Fruit fly (Drosophila melanogaster) whole organism, embryonic: ENCODE measurements around the gene CG6048.
A peak's percentile ranks its signal among the peaks of the same experiment; 100 is the strongest.

Source experiments
- Ada2b ChIP-seq: fragments of 200-800 bp; sonication (Bioruptor generic); IDR thresholded peaks from 2 replicates; pipeline ENCODE4 v1.3.6; 2022; ENCODE audit warnings: missing biosample characterization, missing genetic modification characterization
- Atf-2 ChIP-seq: fragments of 200-800 bp; sonication (Bioruptor generic); optimal IDR thresholded peaks from 2 replicates; lab custom pipeline; 2016; ENCODE audit warnings: missing biosample characterization, missing genetic modification characterization
- CG10321 ChIP-seq: fragments of 200-800 bp; sonication (Bioruptor generic); IDR thresholded peaks from 2 replicates; pipeline ENCODE4 v1.3.6; 2022; ENCODE audit warnings: missing biosample characterization, missing genetic modification characterization
- CG11504 ChIP-seq: fragments of 200-800 bp; sonication (Bioruptor generic); optimal IDR thresholded peaks from 3 replicates; lab custom pipeline; 2019; ENCODE audit warnings: missing biosample characterization, mild to moderate bottlenecking, missing genetic modification characterization, moderate library complexity
- CG12155 ChIP-seq: fragments of 200-800 bp; sonication (Bioruptor generic); optimal IDR thresholded peaks from 3 replicates; lab custom pipeline; 2016; ENCODE audit warnings: missing biosample characterization, missing genetic modification characterization
- CG1233 ChIP-seq: fragments of 200-800 bp; sonication (Bioruptor generic); optimal IDR thresholded peaks from 4 replicates; lab custom pipeline; 2018; ENCODE audit warnings: missing biosample characterization, mild to moderate bottlenecking, missing genetic modification characterization
- CG12391 ChIP-seq: fragments of 200-800 bp; sonication (Bioruptor generic); optimal IDR thresholded peaks from 3 replicates; lab custom pipeline; 2018; ENCODE audit warnings: missing biosample characterization, mild to moderate bottlenecking, missing genetic modification characterization, moderate library complexity
- CG12942 ChIP-seq: fragments of 200-800 bp; sonication (Bioruptor generic); optimal IDR thresholded peaks from 3 replicates; lab custom pipeline; 2016; ENCODE audit warnings: missing biosample characterization, missing genetic modification characterization
- CG14667 ChIP-seq: fragments of 200-800 bp; sonication (Bioruptor generic); IDR thresholded peaks from 2 replicates; pipeline ENCODE4 v1.3.6; 2022; ENCODE audit warnings: missing biosample characterization, missing genetic modification characterization
- CG17568 ChIP-seq: fragments of 200-800 bp; sonication (Bioruptor generic); optimal IDR thresholded peaks from 2 replicates; lab custom pipeline; 2018; ENCODE audit warnings: missing biosample characterization, mild to moderate bottlenecking, missing genetic modification characterization, moderate library complexity
- CG17829 ChIP-seq: fragments of 200-800 bp; optimal IDR thresholded peaks from 2 replicates; lab custom pipeline; 2019; ENCODE audit warnings: missing biosample characterization, mild to moderate bottlenecking, missing genetic modification characterization, moderate library complexity
- CG4730 ChIP-seq: fragments of 200-800 bp; sonication (Bioruptor generic); IDR thresholded peaks from 2 replicates; pipeline ENCODE4 v1.3.6; 2022; ENCODE audit warnings: missing biosample characterization, missing genetic modification characterization
- Deaf1 ChIP-seq: fragments of 200-800 bp; optimal IDR thresholded peaks from 3 replicates; lab custom pipeline; 2019; ENCODE audit warnings: missing biosample characterization, mild to moderate bottlenecking, missing genetic modification characterization, moderate library complexity
- Dp ChIP-seq: fragments of 200-800 bp; sonication (Bioruptor generic); optimal IDR thresholded peaks from 2 replicates; lab custom pipeline; 2018; ENCODE audit warnings: missing biosample characterization, mild to moderate bottlenecking, missing genetic modification characterization, moderate library complexity
- Dref ChIP-seq: fragments of 200-800 bp; sonication (Bioruptor generic); IDR thresholded peaks from 2 replicates; pipeline ENCODE4 v1.3.6; 2022; ENCODE audit warnings: missing biosample characterization, missing genetic modification characterization
- Fer1 ChIP-seq: fragments of 200-800 bp; sonication (Bioruptor generic); optimal IDR thresholded peaks from 2 replicates; lab custom pipeline; 2017; ENCODE audit warnings: missing biosample characterization, mild to moderate bottlenecking, missing genetic modification characterization
- HHEX ChIP-seq: fragments of 200-800 bp; sonication (Bioruptor generic); optimal IDR thresholded peaks from 3 replicates; lab custom pipeline; 2017; ENCODE audit warnings: missing biosample characterization, mild to moderate bottlenecking, missing genetic modification characterization, missing genetic modification reagents
- HLH54F ChIP-seq: fragments of 200-800 bp; sonication (Bioruptor generic); optimal IDR thresholded peaks from 3 replicates; lab custom pipeline; 2016; ENCODE audit warnings: missing biosample characterization, missing genetic modification characterization
- NC2α ChIP-seq: fragments of 200-800 bp; sonication (Bioruptor generic); optimal IDR thresholded peaks from 2 replicates; lab custom pipeline; 2016; ENCODE audit warnings: missing biosample characterization, missing genetic modification characterization
- Nf-YB ChIP-seq: fragments of 200-800 bp; sonication (Bioruptor generic); optimal IDR thresholded peaks from 3 replicates; lab custom pipeline; 2019; ENCODE audit warnings: missing biosample characterization, mild to moderate bottlenecking, missing genetic modification characterization, moderate library complexity
- NfI ChIP-seq: fragments of 200-800 bp; sonication (Bioruptor generic); optimal IDR thresholded peaks from 3 replicates; lab custom pipeline; 2018; ENCODE audit warnings: missing biosample characterization, mild to moderate bottlenecking, missing genetic modification characterization, moderate library complexity
- Oli ChIP-seq: fragments of 200-800 bp; sonication (Bioruptor generic); optimal IDR thresholded peaks from 2 replicates; lab custom pipeline; 2018; ENCODE audit warnings: missing biosample characterization, mild to moderate bottlenecking, missing genetic modification characterization, moderate library complexity
- Pdp1 ChIP-seq, 2 experiments: fragments of 200-800 bp; sonication (Bioruptor generic); optimal IDR thresholded peaks; 3 replicates each; lab custom pipeline; 2016; ENCODE audit warnings: missing biosample characterization in 2 of 2, missing genetic modification characterization in 2 of 2, mild to moderate bottlenecking in 1 of 2, moderate library complexity in 1 of 2
- Taf1 ChIP-seq: fragments of 200-800 bp; sonication (Bioruptor generic); IDR thresholded peaks from 2 replicates; pipeline ENCODE4 v1.3.6; 2022; ENCODE audit warnings: missing biosample characterization, missing genetic modification characterization
- abd-A ChIP-seq: fragments of 200-800 bp; sonication (Bioruptor generic); optimal IDR thresholded peaks from 3 replicates; lab custom pipeline; 2019; ENCODE audit warnings: missing biosample characterization, mild to moderate bottlenecking, missing genetic modification characterization, moderate library complexity
- bab2 ChIP-seq: fragments of 200-800 bp; sonication (Bioruptor generic); optimal IDR thresholded peaks from 2 replicates; lab custom pipeline; 2016; ENCODE audit warnings: missing biosample characterization, missing genetic modification characterization
- bowl ChIP-seq: fragments of 200-800 bp; sonication (Bioruptor generic); IDR thresholded peaks from 2 replicates; pipeline ENCODE4 v1.3.6; 2022; ENCODE audit warnings: missing biosample characterization, missing genetic modification characterization
- cas ChIP-seq: fragments of 200-800 bp; sonication (Bioruptor generic); IDR thresholded peaks from 2 replicates; pipeline ENCODE4 v1.3.6; 2022; ENCODE audit warnings: missing biosample characterization, missing genetic modification characterization
- cato ChIP-seq: fragments of 200-800 bp; sonication (Bioruptor generic); optimal IDR thresholded peaks from 2 replicates; lab custom pipeline; 2016; ENCODE audit warnings: missing biosample characterization, missing genetic modification characterization, borderline replicate concordance
- croc ChIP-seq: fragments of 200-800 bp; sonication (Bioruptor generic); conservative IDR thresholded peaks from 3 replicates; pipeline ENCODE4 v1.3.6; 2022; ENCODE audit warnings: missing biosample characterization, missing genetic modification characterization
- da ChIP-seq: fragments of 200-800 bp; sonication (Bioruptor generic); optimal IDR thresholded peaks from 2 replicates; lab custom pipeline; 2016; ENCODE audit warnings: missing biosample characterization, missing genetic modification characterization
- dati ChIP-seq: fragments of 200-800 bp; sonication (Bioruptor generic); IDR thresholded peaks from 2 replicates; pipeline ENCODE4 v1.3.6; 2022; ENCODE audit warnings: missing biosample characterization, missing genetic modification characterization
- ftz-f1 ChIP-seq: fragments of 200-800 bp; sonication (Bioruptor generic); optimal IDR thresholded peaks from 2 replicates; lab custom pipeline; 2016; ENCODE audit warnings: missing biosample characterization, missing genetic modification characterization
- fu2 ChIP-seq: fragments of 200-800 bp; sonication (Bioruptor generic); optimal IDR thresholded peaks from 2 replicates; lab custom pipeline; 2016; ENCODE audit warnings: missing biosample characterization, missing genetic modification characterization
- gcm2 ChIP-seq: fragments of 200-800 bp; sonication (Bioruptor generic); optimal IDR thresholded peaks from 2 replicates; lab custom pipeline; 2016; ENCODE audit warnings: missing biosample characterization, missing genetic modification characterization
- grn ChIP-seq: fragments of 200-800 bp; sonication (Bioruptor generic); optimal IDR thresholded peaks from 3 replicates; lab custom pipeline; 2017; ENCODE audit warnings: missing biosample characterization, missing genetic modification characterization
- hth ChIP-seq: fragments of >200 bp; optimal IDR thresholded peaks from 2 replicates; lab custom pipeline; 2017; ENCODE audit warnings: inconsistent platforms
- lov ChIP-seq, 2 experiments: fragments of 200-800 bp in 1 of 2; fragments of >200 bp in 1 of 2; sonication (Bioruptor generic) in 1 of 2; IDR thresholded peaks in 1 of 2; optimal IDR thresholded peaks in 1 of 2; 2 replicates in 1 of 2; 3 replicates in 1 of 2; pipeline versions ENCODE4 v1.3.6 to Lab custom; 2017 to 2022; ENCODE audit warnings: missing biosample characterization in 1 of 2, missing genetic modification characterization in 1 of 2
- oc ChIP-seq: fragments of 200-800 bp; sonication (Bioruptor generic); optimal IDR thresholded peaks from 2 replicates; lab custom pipeline; 2018; ENCODE audit warnings: missing biosample characterization, mild to moderate bottlenecking, missing genetic modification characterization, moderate library complexity
- prd ChIP-seq, 3 experiments: fragments of >200 bp in 2 of 3; fragments of 200-800 bp in 1 of 3; sonication (Bioruptor generic) in 1 of 3; optimal IDR thresholded peaks in 2 of 3; IDR thresholded peaks in 1 of 3; 2 replicates in 2 of 3; 3 replicates in 1 of 3; pipeline versions ENCODE4 v1.3.6 to Lab custom; 2017 to 2022; ENCODE audit warnings: missing biosample characterization in 1 of 3, missing genetic modification characterization in 1 of 3
- psq ChIP-seq: fragments of 200-800 bp; sonication (Bioruptor generic); optimal IDR thresholded peaks from 2 replicates; lab custom pipeline; 2017; ENCODE audit warnings: missing biosample characterization, missing genetic modification characterization
- ranshi ChIP-seq: fragments of 200-800 bp; sonication (Bioruptor generic); IDR thresholded peaks from 2 replicates; pipeline ENCODE4 v1.3.6; 2022; ENCODE audit warnings: missing biosample characterization, missing genetic modification characterization
- rib ChIP-seq: fragments of 200-800 bp; sonication (Bioruptor generic); IDR thresholded peaks from 2 replicates; pipeline ENCODE4 v1.3.6; 2022; ENCODE audit warnings: missing biosample characterization, missing genetic modification characterization
- schlank ChIP-seq: fragments of 200-800 bp; sonication (Bioruptor generic); optimal IDR thresholded peaks from 2 replicates; lab custom pipeline; 2018; ENCODE audit warnings: missing biosample characterization, mild to moderate bottlenecking, missing genetic modification characterization
- seq ChIP-seq: fragments of 200-800 bp; sonication (Bioruptor generic); IDR thresholded peaks from 2 replicates; pipeline ENCODE4 v1.3.6; 2022; ENCODE audit warnings: missing biosample characterization, missing genetic modification characterization
- sisA ChIP-seq: fragments of 200-800 bp; sonication (Bioruptor generic); IDR thresholded peaks from 2 replicates; pipeline ENCODE4 v1.3.6; 2022; ENCODE audit warnings: missing biosample characterization, missing genetic modification characterization
- slbo ChIP-seq: fragments of 200-800 bp; sonication (Bioruptor generic); IDR thresholded peaks from 2 replicates; pipeline ENCODE4 v1.3.6; 2022; ENCODE audit warnings: missing biosample characterization, missing genetic modification characterization
- so ChIP-seq: fragments of 200-800 bp; sonication (Bioruptor generic); IDR thresholded peaks from 3 replicates; pipeline ENCODE4 v1.3.6; 2022; ENCODE audit warnings: missing biosample characterization, missing genetic modification characterization
- unpg ChIP-seq: fragments of 200-800 bp; sonication (Bioruptor generic); optimal IDR thresholded peaks from 3 replicates; lab custom pipeline; 2018; ENCODE audit warnings: missing biosample characterization, mild to moderate bottlenecking, missing genetic modification characterization, moderate library complexity

Gene CG6048

dm6 chrX:5992767-5993325 is 40.5 kb downstream of the CG6048 start (continued):
- TF ChIP-seq Deaf1 = peak; percentile 19
- TF ChIP-seq, all 482 proteins: peak for 14

- TF ChIP-seq Oli (tag; lab: Kevin White, UChicago) = peak; percentile 11
- TF ChIP-seq Ada2b (GFP tag; lab: Robert Waterston, UW) = 0 out of 2 replicates have a peak, but pooled peaks have one; percentile 15
- no peak for TF ChIP-seq CG10321
- TF ChIP-seq Taf1 (GFP tag; lab: Robert Waterston, UW) = no peak
- no peak for TF ChIP-seq Dref (GFP tag; lab: Robert Waterston, UW)
- no peak for TF ChIP-seq NfI (GFP tag; lab: Kevin White, UChicago)
- TF ChIP-seq CG12391 = peak; percentile 39
- TF ChIP-seq grn (GFP tag; lab: Kevin White, UChicago) = no peak
- peak; percentile 35; the same call in 1 of the 2 replicates for TF ChIP-seq sisA (GFP tag; lab: Robert Waterston, UW)
- no peak for TF ChIP-seq cas
- TF ChIP-seq Atf-2 (GFP tag; lab: Kevin White, UChicago) = no peak
- TF ChIP-seq CG4730 (GFP tag; lab: Robert Waterston, UW) = no peak
- TF ChIP-seq ranshi (GFP tag; lab: Robert Waterston, UW) = 0 out of 2 replicates have a peak, but pooled peaks have one; percentile 22
- TF ChIP-seq Pdp1 (GFP tag; optimal IDR thresholded peaks at IDR 0.05; lab: Kevin White, UChicago) = no peak
- TF ChIP-seq CG1233 (GFP tag; lab: Kevin White, UChicago) = no peak
- TF ChIP-seq schlank = no peak
- TF ChIP-seq croc (GFP tag; lab: Robert Waterston, UW) = no peak
- no peak for TF ChIP-seq HLH54F (GFP tag; lab: Kevin White, UChicago)
- TF ChIP-seq cato (GFP tag; lab: Kevin White, UChicago) = no peak
- no peak for TF ChIP-seq bab2 (GFP tag; lab: Kevin White, UChicago)
- TF ChIP-seq hth = no peak
- TF ChIP-seq CG17568 (GFP tag; lab: Kevin White, UChicago) = no peak
- TF ChIP-seq CG12155 (GFP tag; lab: Kevin White, UChicago) = no peak
- TF ChIP-seq abd-A (tag; lab: Kevin White, UChicago) = no peak
- TF ChIP-seq slbo = 0 out of 2 replicates have a peak, but pooled peaks have one; percentile 29
- TF ChIP-seq Nf-YB (GFP tag; lab: Kevin White, UChicago) = no peak
- TF ChIP-seq CG12942 (GFP tag; lab: Kevin White, UChicago) = no peak
- TF ChIP-seq bowl (GFP tag; lab: Robert Waterston, UW) = no peak
- TF ChIP-seq Fer1 = no peak
- no peak for TF ChIP-seq dati
- TF ChIP-seq da (GFP tag; lab: Kevin White, UChicago) = no peak
- TF ChIP-seq unpg (GFP tag; lab: Kevin White, UChicago) = peak; percentile 38
- no peak for TF ChIP-seq prd (optimal IDR thresholded peaks at IDR 0.05; lab: Kevin White, UChicago)
- TF ChIP-seq prd (GFP tag; IDR thresholded peaks at IDR 0.05; lab: Robert Waterston, UW) = peak; percentile 73
- no peak for TF ChIP-seq rib (GFP tag; lab: Robert Waterston, UW)
- no peak for TF ChIP-seq so
- TF ChIP-seq Dp = no peak
- no peak for TF ChIP-seq psq (GFP tag; lab: Kevin White, UChicago)
- TF ChIP-seq ftz-f1 (GFP tag; lab: Kevin White, UChicago) = no peak
- TF ChIP-seq NC2α (GFP tag; lab: Kevin White, UChicago) = no peak
- no peak for TF ChIP-seq seq
- TF ChIP-seq HHEX (GFP tag; lab: Kevin White, UChicago) = no peak
- no peak for TF ChIP-seq lov (optimal IDR thresholded peaks at IDR 0.05; lab: Kevin White, UChicago)
- no peak for TF ChIP-seq lov (GFP tag; IDR thresholded peaks at IDR 0.05; lab: Robert Waterston, UW)
- TF ChIP-seq oc = no peak
- no peak for TF ChIP-seq CG14667 (GFP tag; lab: Robert Waterston, UW)
- peak; percentile 52 for TF ChIP-seq CG11504 (tag; lab: Kevin White, UChicago)
- TF ChIP-seq CG17829 (tag; lab: Kevin White, UChicago) = peak; percentile 21
- TF ChIP-seq gcm2 = no peak
- TF ChIP-seq fu2 (GFP tag; lab: Kevin White, UChicago) = no peak
Observed at dm6 chrX:5995951-5996350, 43.6 kb downstream of the CG6048 start.
